Fruit fly (Drosophila melanogaster) whole organism, embryonic: ENCODE data around the gene CG13405.
A peak's percentile ranks its signal among the peaks of the same experiment; 100 is the strongest.

Source experiments
- ATbp ChIP-seq: fragments of 200-800 bp; sonication (Bioruptor generic); optimal IDR thresholded peaks from 2 replicates; lab custom pipeline; 2017; ENCODE audit warnings: missing biosample characterization, mild to moderate bottlenecking, missing genetic modification characterization, missing genetic modification reagents
- Antp ChIP-seq: fragments of 200-800 bp; sonication (Bioruptor generic); optimal IDR thresholded peaks from 3 replicates; lab custom pipeline; 2016; ENCODE audit warnings: missing biosample characterization, missing genetic modification characterization
- BEAF-32 ChIP-seq: fragments of 200-800 bp; sonication (Bioruptor generic); optimal IDR thresholded peaks from 3 replicates; lab custom pipeline; 2017; ENCODE audit warnings: missing biosample characterization, missing genetic modification characterization, mild to moderate bottlenecking, moderate library complexity, missing genetic modification reagents
- Blimp-1 ChIP-seq: fragments of 200-800 bp; sonication (Bioruptor generic); optimal IDR thresholded peaks from 3 replicates; lab custom pipeline; 2018; ENCODE audit warnings: missing biosample characterization, missing genetic modification characterization, mild to moderate bottlenecking, moderate library complexity, missing genetic modification reagents
- CG10267 ChIP-seq: fragments of 200-800 bp; sonication (Bioruptor generic); optimal IDR thresholded peaks from 2 replicates; lab custom pipeline; 2018; ENCODE audit warnings: missing biosample characterization, mild to moderate bottlenecking, missing genetic modification characterization, moderate library complexity
- CG10274 ChIP-seq: fragments of 200-800 bp; sonication (Bioruptor generic); optimal IDR thresholded peaks from 3 replicates; lab custom pipeline; 2017; ENCODE audit warnings: missing biosample characterization, mild to moderate bottlenecking, missing genetic modification characterization
- CG10565 ChIP-seq: fragments of 200-800 bp; sonication (Bioruptor generic); optimal IDR thresholded peaks from 3 replicates; lab custom pipeline; 2016; ENCODE audit warnings: missing biosample characterization, mild to moderate bottlenecking, missing genetic modification characterization
- CG11504 ChIP-seq: fragments of 200-800 bp; sonication (Bioruptor generic); optimal IDR thresholded peaks from 3 replicates; lab custom pipeline; 2019; ENCODE audit warnings: missing biosample characterization, mild to moderate bottlenecking, missing genetic modification characterization, moderate library complexity
- CG12299 ChIP-seq: fragments of 200-800 bp; sonication (Bioruptor generic); optimal IDR thresholded peaks from 2 replicates; lab custom pipeline; 2018; ENCODE audit warnings: missing biosample characterization, mild to moderate bottlenecking, missing genetic modification characterization
- CG12391 ChIP-seq: fragments of 200-800 bp; sonication (Bioruptor generic); optimal IDR thresholded peaks from 3 replicates; lab custom pipeline; 2018; ENCODE audit warnings: missing biosample characterization, mild to moderate bottlenecking, missing genetic modification characterization, moderate library complexity
- CG13775 ChIP-seq: fragments of 200-800 bp; sonication (Bioruptor generic); optimal IDR thresholded peaks from 3 replicates; lab custom pipeline; 2017; ENCODE audit warnings: missing biosample characterization, mild to moderate bottlenecking, missing genetic modification characterization
- CG18011 ChIP-seq: fragments of 200-800 bp; sonication (Bioruptor generic); optimal IDR thresholded peaks from 2 replicates; lab custom pipeline; 2017; ENCODE audit warnings: missing biosample characterization, missing genetic modification characterization, mild to moderate bottlenecking, moderate library complexity, missing genotype
- CG1832 ChIP-seq: fragments of 200-800 bp; sonication (Bioruptor generic); optimal IDR thresholded peaks from 2 replicates; lab custom pipeline; 2017; ENCODE audit warnings: missing biosample characterization, mild to moderate bottlenecking, missing genetic modification characterization, inconsistent platforms
- CG31224 ChIP-seq: fragments of 200-800 bp; sonication (Bioruptor generic); IDR thresholded peaks from 2 replicates; pipeline ENCODE4 v1.3.6; 2022; ENCODE audit warnings: missing biosample characterization, missing genetic modification characterization
- CG31365 ChIP-seq: fragments of 200-800 bp; sonication (Bioruptor generic); optimal IDR thresholded peaks from 2 replicates; lab custom pipeline; 2018; ENCODE audit warnings: missing biosample characterization, mild to moderate bottlenecking, missing genetic modification characterization
- CG3407 ChIP-seq: fragments of 200-800 bp; sonication (Bioruptor generic); optimal IDR thresholded peaks from 2 replicates; lab custom pipeline; 2018; ENCODE audit warnings: missing biosample characterization, mild to moderate bottlenecking, missing genetic modification characterization
- CG34376 ChIP-seq: fragments of 200-800 bp; sonication (Bioruptor generic); optimal IDR thresholded peaks from 2 replicates; lab custom pipeline; 2018; ENCODE audit warnings: missing biosample characterization, mild to moderate bottlenecking, missing genetic modification characterization
- CG5180 ChIP-seq: fragments of 200-800 bp; sonication (Bioruptor generic); optimal IDR thresholded peaks from 3 replicates; lab custom pipeline; 2017; ENCODE audit warnings: missing biosample characterization, missing genetic modification characterization, mild to moderate bottlenecking, moderate library complexity, missing genetic modification reagents
- CG7987 ChIP-seq: fragments of 200-800 bp; sonication (Bioruptor generic); optimal IDR thresholded peaks from 2 replicates; lab custom pipeline; 2018; ENCODE audit warnings: missing biosample characterization, mild to moderate bottlenecking, missing genetic modification characterization, moderate library complexity
- CG9876 ChIP-seq: fragments of 200-800 bp; sonication (Bioruptor generic); optimal IDR thresholded peaks from 2 replicates; lab custom pipeline; 2016; ENCODE audit warnings: missing biosample characterization, missing genetic modification characterization
- D19A ChIP-seq: fragments of 200-800 bp; optimal IDR thresholded peaks from 3 replicates; lab custom pipeline; 2019; ENCODE audit warnings: missing biosample characterization, mild to moderate bottlenecking, missing genetic modification characterization, moderate library complexity
- Doc2 ChIP-seq: fragments of 200-800 bp; sonication (Bioruptor generic); IDR thresholded peaks from 2 replicates; pipeline ENCODE4 v1.3.6; 2022; ENCODE audit warnings: missing biosample characterization, missing genetic modification characterization
- Dref ChIP-seq: fragments of 200-800 bp; sonication (Bioruptor generic); IDR thresholded peaks from 2 replicates; pipeline ENCODE4 v1.3.6; 2022; ENCODE audit warnings: missing biosample characterization, missing genetic modification characterization
- Ets65A ChIP-seq: fragments of 200-800 bp; sonication (Bioruptor generic); peaks from one replicate; lab custom pipeline; 2016; ENCODE audit warnings: missing biosample characterization, missing genetic modification characterization
- H2.0 ChIP-seq: fragments of 200-800 bp; sonication (Bioruptor generic); IDR thresholded peaks from 2 replicates; pipeline ENCODE4 v1.3.6; 2022; ENCODE audit warnings: missing biosample characterization, missing genetic modification characterization
- Hmr ChIP-seq: fragments of 200-800 bp; sonication (Bioruptor generic); optimal IDR thresholded peaks from 3 replicates; lab custom pipeline; 2017; ENCODE audit warnings: mild to moderate bottlenecking, missing biosample characterization, missing genetic modification reagents, missing genetic modification characterization
- Kr ChIP-seq: fragments of 200-800 bp; sonication (Bioruptor generic); optimal IDR thresholded peaks from 2 replicates; lab custom pipeline; 2017; ENCODE audit warnings: missing biosample characterization, mild to moderate bottlenecking, missing genetic modification characterization
- Mrtf ChIP-seq: fragments of 200-800 bp; sonication (Bioruptor generic); IDR thresholded peaks from 3 replicates; pipeline ENCODE4 v1.3.6; 2022; ENCODE audit warnings: missing biosample characterization, missing genetic modification characterization
- Poxn ChIP-seq: fragments of 200-800 bp; sonication (Bioruptor generic); IDR thresholded peaks from 2 replicates; pipeline ENCODE4 v1.3.6; 2022; ENCODE audit warnings: missing biosample characterization, missing genetic modification characterization
- TFAM ChIP-seq: fragments of 200-800 bp; sonication (Bioruptor generic); optimal IDR thresholded peaks from 2 replicates; lab custom pipeline; 2017; ENCODE audit warnings: missing biosample characterization, missing genetic modification characterization, inconsistent platforms
- Tbp ChIP-seq: fragments of >200 bp; optimal IDR thresholded peaks from 2 replicates; lab custom pipeline; 2018; ENCODE audit warnings: missing biosample characterization, missing genetic modification characterization
- al ChIP-seq: fragments of 200-800 bp; sonication (Bioruptor generic); IDR thresholded peaks from 2 replicates; pipeline ENCODE4 v1.3.6; 2022; ENCODE audit warnings: missing biosample characterization, missing genetic modification characterization
- ara ChIP-seq: fragments of 200-800 bp; sonication (Bioruptor generic); IDR thresholded peaks from 2 replicates; pipeline ENCODE4 v1.3.6; 2022; ENCODE audit warnings: missing biosample characterization, missing genetic modification characterization
- bigmax ChIP-seq: fragments of 200-800 bp; sonication (Bioruptor generic); optimal IDR thresholded peaks from 2 replicates; lab custom pipeline; 2018; ENCODE audit warnings: missing biosample characterization, mild to moderate bottlenecking, missing genetic modification characterization
- bowl ChIP-seq: fragments of 200-800 bp; sonication (Bioruptor generic); IDR thresholded peaks from 2 replicates; pipeline ENCODE4 v1.3.6; 2022; ENCODE audit warnings: missing biosample characterization, missing genetic modification characterization
- bsh ChIP-seq, 2 experiments: fragments of 200-800 bp; sonication (Bioruptor generic); optimal IDR thresholded peaks; 2 replicates each; lab custom pipeline; 2017 to 2018; ENCODE audit warnings: mild to moderate bottlenecking in 2 of 2, missing biosample characterization in 2 of 2, missing genetic modification characterization in 2 of 2, moderate library complexity in 1 of 2
- esg ChIP-seq: fragments of 200-800 bp; sonication (Bioruptor generic); conservative IDR thresholded peaks from 2 replicates; pipeline ENCODE4 v1.3.6; 2022; ENCODE audit warnings: missing biosample characterization, missing genetic modification characterization
- eyg ChIP-seq: fragments of 200-800 bp; sonication (Bioruptor generic); optimal IDR thresholded peaks from 3 replicates; lab custom pipeline; 2016; ENCODE audit warnings: missing biosample characterization, missing genetic modification characterization
- gcm2 ChIP-seq: fragments of 200-800 bp; sonication (Bioruptor generic); optimal IDR thresholded peaks from 2 replicates; lab custom pipeline; 2016; ENCODE audit warnings: missing biosample characterization, missing genetic modification characterization
- grn ChIP-seq: fragments of 200-800 bp; sonication (Bioruptor generic); optimal IDR thresholded peaks from 3 replicates; lab custom pipeline; 2017; ENCODE audit warnings: missing biosample characterization, missing genetic modification characterization
- kni ChIP-seq: fragments of 200-800 bp; sonication (Bioruptor generic); optimal IDR thresholded peaks from 3 replicates; lab custom pipeline; 2017; ENCODE audit warnings: mild to moderate bottlenecking, missing biosample characterization, missing genetic modification reagents, missing genetic modification characterization
- luna ChIP-seq: fragments of 200-800 bp; sonication (Bioruptor generic); optimal IDR thresholded peaks from 2 replicates; lab custom pipeline; 2016; ENCODE audit warnings: missing biosample characterization, missing genetic modification characterization
- mld ChIP-seq: fragments of 200-800 bp; sonication (Bioruptor generic); IDR thresholded peaks from 3 replicates; pipeline ENCODE4 v1.3.6; 2022; ENCODE audit warnings: missing biosample characterization, missing genetic modification characterization; ENCODE audit not compliant: partially characterized antibody
- nmo ChIP-seq: fragments of 200-800 bp; sonication (Bioruptor generic); optimal IDR thresholded peaks from 2 replicates; lab custom pipeline; 2018; ENCODE audit warnings: missing biosample characterization, mild to moderate bottlenecking, missing genetic modification characterization, moderate library complexity
- pita ChIP-seq: fragments of 200-800 bp; sonication (Bioruptor generic); optimal IDR thresholded peaks from 2 replicates; lab custom pipeline; 2017; ENCODE audit warnings: missing biosample characterization, mild to moderate bottlenecking, missing genetic modification characterization
- salm ChIP-seq: fragments of 200-800 bp; sonication (Bioruptor generic); optimal IDR thresholded peaks from 2 replicates; lab custom pipeline; 2018; ENCODE audit warnings: missing biosample characterization, mild to moderate bottlenecking, missing genetic modification characterization
- sd ChIP-seq: fragments of 200-800 bp; sonication (Bioruptor generic); optimal IDR thresholded peaks from 3 replicates; lab custom pipeline; 2018; ENCODE audit warnings: missing biosample characterization, mild to moderate bottlenecking, missing genetic modification characterization, moderate library complexity
- shn ChIP-seq: fragments of 200-800 bp; sonication (Bioruptor generic); optimal IDR thresholded peaks from 3 replicates; lab custom pipeline; 2016; ENCODE audit warnings: missing biosample characterization, missing genetic modification characterization
- tio ChIP-seq: fragments of 200-800 bp; sonication (Bioruptor generic); optimal IDR thresholded peaks from 2 replicates; lab custom pipeline; 2017; ENCODE audit warnings: missing biosample characterization, missing genetic modification characterization, inconsistent platforms
- tna ChIP-seq: fragments of 200-800 bp; sonication (Bioruptor generic); IDR thresholded peaks from 2 replicates; pipeline ENCODE4 v1.3.6; 2022; ENCODE audit warnings: missing biosample characterization, missing genetic modification characterization; ENCODE audit not compliant: partially characterized antibody
- wor ChIP-seq: fragments of 200-800 bp; sonication (Bioruptor generic); IDR thresholded peaks from 2 replicates; pipeline ENCODE4 v1.3.6; 2022; ENCODE audit warnings: missing biosample characterization, missing genetic modification characterization

The CG13405 gene

DNA sequence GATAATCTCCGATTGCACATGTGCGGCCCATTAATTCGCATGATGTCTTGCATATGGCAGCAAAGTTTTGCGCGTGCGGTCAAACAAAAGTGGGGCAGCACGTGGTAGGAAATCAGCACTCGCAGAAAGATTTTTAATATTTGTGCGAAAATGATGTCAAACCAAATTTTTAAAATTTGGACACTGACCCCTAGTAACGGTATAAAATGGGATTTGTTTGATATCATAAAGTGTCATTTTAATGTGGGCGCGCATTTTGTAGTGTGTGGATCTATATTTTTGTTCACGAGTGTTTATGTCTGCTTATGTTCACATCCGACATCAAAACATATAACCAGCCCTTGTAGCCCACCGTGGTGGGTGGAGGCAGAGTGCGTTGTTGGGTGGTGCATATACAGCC is 18.9 kb upstream of the CG13405 start (continued):
- no peak for TF ChIP-seq kni
- TF ChIP-seq tio (GFP tag; lab: Kevin White, UChicago): no peak
- TF ChIP-seq Poxn (GFP tag; lab: Robert Waterston, UW): no peak
- TF ChIP-seq CG11504 (tag; lab: Kevin White, UChicago): peak; percentile 55
- TF ChIP-seq CG31224: peak; percentile 19; the same call in 1 of the 2 replicates
- TF ChIP-seq shn (GFP tag; lab: Kevin White, UChicago): no peak
- TF ChIP-seq tna (GFP tag; lab: Robert Waterston, UW): no peak
- no peak for TF ChIP-seq Kr (GFP tag; lab: Kevin White, UChicago)
- TF ChIP-seq al (GFP tag; lab: Robert Waterston, UW): peak; percentile 58; the same call in 1 of the 2 replicates
- TF ChIP-seq sd: no peak
- TF ChIP-seq CG13775: no peak
- no peak for TF ChIP-seq grn (GFP tag; lab: Kevin White, UChicago)
- no peak for TF ChIP-seq CG3407 (GFP tag; lab: Kevin White, UChicago)
- TF ChIP-seq esg (GFP tag; lab: Robert Waterston, UW): peak; percentile 26; the same call in 1 of the 2 replicates
- peak; percentile 24 for TF ChIP-seq CG12391 (tag; lab: Kevin White, UChicago)
- no peak for TF ChIP-seq Hmr
- no peak for TF ChIP-seq ATbp (GFP tag; lab: Kevin White, UChicago)
- TF ChIP-seq Mrtf: 0 out of 3 replicates have a peak, but pooled peaks have one; percentile 31
- TF ChIP-seq D19A (tag; lab: Kevin White, UChicago): no peak
- no peak for TF ChIP-seq eyg (GFP tag; lab: Kevin White, UChicago)
- TF ChIP-seq bsh (GFP tag; optimal IDR thresholded peaks at IDR 0.05; lab: Kevin White, UChicago): peak in 1 of 2 experiments; percentile 29
- no peak for TF ChIP-seq BEAF-32 (GFP tag; lab: Kevin White, UChicago)
- TF ChIP-seq CG10565 (GFP tag; lab: Kevin White, UChicago): no peak
- TF ChIP-seq luna (GFP tag; lab: Kevin White, UChicago): no peak
- TF ChIP-seq ara: no peak
- peak; percentile 24 for TF ChIP-seq Antp (GFP tag; lab: Kevin White, UChicago)
- no peak for TF ChIP-seq CG34376
- TF ChIP-seq salm (tag; lab: Kevin White, UChicago): no peak
- no peak for TF ChIP-seq gcm2 (GFP tag; lab: Kevin White, UChicago)
- TF ChIP-seq CG10274 (GFP tag; lab: Kevin White, UChicago): no peak
- TF ChIP-seq TFAM (GFP tag; lab: Kevin White, UChicago): no peak
- TF ChIP-seq nmo (GFP tag; lab: Kevin White, UChicago): peak; percentile 17
- no peak for TF ChIP-seq Dref (GFP tag; lab: Robert Waterston, UW)
- no peak for TF ChIP-seq CG1832 (GFP tag; lab: Kevin White, UChicago)
- no peak for TF ChIP-seq bowl (GFP tag; lab: Robert Waterston, UW)
- no peak for TF ChIP-seq pita (GFP tag; lab: Kevin White, UChicago)
- 0 out of 2 replicates have a peak, but pooled peaks have one; percentile 25 for TF ChIP-seq wor (GFP tag; lab: Robert Waterston, UW)
- peak; percentile 19 for TF ChIP-seq Blimp-1 (GFP tag; lab: Kevin White, UChicago)
- TF ChIP-seq CG12299 (tag; lab: Kevin White, UChicago): no peak
- TF ChIP-seq Tbp (GFP tag; lab: Kevin White, UChicago): no peak
- TF ChIP-seq CG9876 (GFP tag; lab: Kevin White, UChicago): no peak
- no peak for TF ChIP-seq mld (GFP tag; lab: Robert Waterston, UW)
- TF ChIP-seq CG5180 (GFP tag; lab: Kevin White, UChicago): no peak
- no peak for TF ChIP-seq CG18011 (GFP tag; lab: Kevin White, UChicago)
- TF ChIP-seq bigmax (GFP tag; lab: Kevin White, UChicago): no peak
- TF ChIP-seq CG10267 (tag; lab: Kevin White, UChicago): no peak
- TF ChIP-seq Doc2 (GFP tag; lab: Robert Waterston, UW): no peak
- TF ChIP-seq CG7987 (GFP tag; lab: Kevin White, UChicago): no peak
- TF ChIP-seq H2.0 (GFP tag; lab: Robert Waterston, UW): no peak
- peak; percentile 47 for TF ChIP-seq Ets65A (GFP tag; lab: Kevin White, UChicago)
- TF ChIP-seq CG31365 (tag; lab: Kevin White, UChicago): no peak
